Fruit fly (Drosophila melanogaster) whole organism, embryonic: ENCODE data around the gene CG43251.

Experiments
- B-H1 ChIP-seq: fragments of 200-800 bp; sonication (Bioruptor generic); IDR thresholded peaks from 3 replicates; pipeline ENCODE4 v1.3.6; 2022; ENCODE audit warnings: missing biosample characterization, missing genetic modification characterization
- CG10267 ChIP-seq: fragments of 200-800 bp; sonication (Bioruptor generic); optimal IDR thresholded peaks from 2 replicates; lab custom pipeline; 2018; ENCODE audit warnings: missing biosample characterization, mild to moderate bottlenecking, missing genetic modification characterization, moderate library complexity
- CG14014 ChIP-seq: fragments of 200-800 bp; sonication (Bioruptor generic); IDR thresholded peaks from 2 replicates; pipeline ENCODE4 v1.3.6; 2022; ENCODE audit warnings: missing biosample characterization, missing genetic modification characterization
- CG14860 ChIP-seq: fragments of 200-800 bp; sonication (Bioruptor generic); IDR thresholded peaks from 3 replicates; pipeline ENCODE4 v1.3.6; 2022; ENCODE audit warnings: missing biosample characterization, missing genetic modification characterization; ENCODE audit not compliant: partially characterized antibody
- CG15696 ChIP-seq: fragments of 200-800 bp; sonication (Bioruptor generic); optimal IDR thresholded peaks from 2 replicates; lab custom pipeline; 2019; ENCODE audit warnings: missing biosample characterization, mild to moderate bottlenecking, missing genetic modification characterization, moderate library complexity
- CG1602 ChIP-seq: fragments of 200-800 bp; sonication (Bioruptor generic); optimal IDR thresholded peaks from 3 replicates; lab custom pipeline; 2016; ENCODE audit warnings: missing biosample characterization, missing genetic modification characterization
- CG1647 ChIP-seq: fragments of 200-800 bp; sonication (Bioruptor generic); optimal IDR thresholded peaks from 3 replicates; lab custom pipeline; 2016; ENCODE audit warnings: missing biosample characterization, missing genetic modification characterization
- CG16779 ChIP-seq: fragments of 200-800 bp; sonication (Bioruptor generic); IDR thresholded peaks from 2 replicates; pipeline ENCODE4 v1.3.6; 2022; ENCODE audit warnings: missing biosample characterization, missing genetic modification characterization
- CG18764 ChIP-seq: fragments of 200-800 bp; sonication (Bioruptor generic); optimal IDR thresholded peaks from 3 replicates; lab custom pipeline; 2016; ENCODE audit warnings: missing biosample characterization, missing genetic modification characterization
- CG30020 ChIP-seq: fragments of 200-800 bp; optimal IDR thresholded peaks from 2 replicates; lab custom pipeline; 2019; ENCODE audit warnings: missing biosample characterization, mild to moderate bottlenecking, missing genetic modification characterization, moderate library complexity
- CG4730 ChIP-seq: fragments of 200-800 bp; sonication (Bioruptor generic); IDR thresholded peaks from 2 replicates; pipeline ENCODE4 v1.3.6; 2022; ENCODE audit warnings: missing biosample characterization, missing genetic modification characterization
- CG5953 ChIP-seq: fragments of 200-800 bp; sonication (Bioruptor generic); IDR thresholded peaks from 2 replicates; pipeline ENCODE4 v1.3.6; 2022; ENCODE audit warnings: missing biosample characterization, missing genetic modification characterization
- CG6175 ChIP-seq: fragments of 200-800 bp; sonication (Bioruptor generic); IDR thresholded peaks from 3 replicates; pipeline ENCODE4 v1.3.6; 2022; ENCODE audit warnings: missing biosample characterization, missing genetic modification characterization
- CG9727 ChIP-seq: fragments of 200-800 bp; sonication (Bioruptor generic); optimal IDR thresholded peaks from 3 replicates; lab custom pipeline; 2017; ENCODE audit warnings: missing biosample characterization, mild to moderate bottlenecking, missing genetic modification characterization
- CG9817 ChIP-seq: fragments of 200-800 bp; sonication (Bioruptor generic); optimal IDR thresholded peaks from 2 replicates; lab custom pipeline; 2018; ENCODE audit warnings: missing biosample characterization, mild to moderate bottlenecking, missing genetic modification characterization, moderate library complexity
- Dbx ChIP-seq: fragments of 200-800 bp; sonication (Bioruptor generic); IDR thresholded peaks from 3 replicates; pipeline ENCODE4 v1.3.6; 2022; ENCODE audit warnings: missing biosample characterization, missing genetic modification characterization
- Ets65A ChIP-seq: fragments of 200-800 bp; sonication (Bioruptor generic); peaks from one replicate; lab custom pipeline; 2016; ENCODE audit warnings: missing biosample characterization, missing genetic modification characterization
- Fer1 ChIP-seq: fragments of 200-800 bp; sonication (Bioruptor generic); optimal IDR thresholded peaks from 2 replicates; lab custom pipeline; 2017; ENCODE audit warnings: missing biosample characterization, mild to moderate bottlenecking, missing genetic modification characterization
- Fer3 ChIP-seq: fragments of 200-800 bp; sonication (Bioruptor generic); optimal IDR thresholded peaks from 2 replicates; lab custom pipeline; 2018; ENCODE audit warnings: missing biosample characterization, mild to moderate bottlenecking, missing genetic modification characterization, moderate library complexity
- HLH4C ChIP-seq: fragments of 200-800 bp; sonication (Bioruptor generic); IDR thresholded peaks from 3 replicates; pipeline ENCODE4 v1.3.6; 2022; ENCODE audit warnings: missing biosample characterization, missing genetic modification characterization; ENCODE audit not compliant: partially characterized antibody
- Hsf ChIP-seq: fragments of 200-800 bp; sonication (Bioruptor generic); optimal IDR thresholded peaks from 3 replicates; lab custom pipeline; 2016; ENCODE audit warnings: missing biosample characterization, missing genetic modification characterization
- Jarid2 ChIP-seq: fragments of 200-800 bp; sonication (Bioruptor generic); optimal IDR thresholded peaks from 3 replicates; lab custom pipeline; 2017; ENCODE audit warnings: mild to moderate bottlenecking, missing biosample characterization, missing genetic modification reagents, missing genetic modification characterization
- MTF-1 ChIP-seq: fragments of 200-800 bp; sonication (Bioruptor generic); optimal IDR thresholded peaks from 2 replicates; lab custom pipeline; 2018; ENCODE audit warnings: missing biosample characterization, mild to moderate bottlenecking, missing genetic modification characterization, borderline replicate concordance
- Med ChIP-seq: fragments of 200-800 bp; sonication (Bioruptor generic); peaks from one replicate; lab custom pipeline; 2016; ENCODE audit warnings: missing biosample characterization, missing genetic modification characterization, mild to moderate bottlenecking, inconsistent platforms, moderate library complexity
- NK7.1 ChIP-seq: fragments of 200-800 bp; sonication (Bioruptor generic); optimal IDR thresholded peaks from 3 replicates; lab custom pipeline; 2016; ENCODE audit warnings: missing biosample characterization, missing genetic modification characterization
- Nf-YB ChIP-seq: fragments of 200-800 bp; sonication (Bioruptor generic); optimal IDR thresholded peaks from 3 replicates; lab custom pipeline; 2019; ENCODE audit warnings: missing biosample characterization, mild to moderate bottlenecking, missing genetic modification characterization, moderate library complexity
- Nf-YC ChIP-seq: fragments of 200-800 bp; optimal IDR thresholded peaks from 3 replicates; lab custom pipeline; 2019; ENCODE audit warnings: missing biosample characterization, mild to moderate bottlenecking, missing genetic modification characterization, moderate library complexity
- Six4 ChIP-seq: fragments of 200-800 bp; sonication (Bioruptor generic); optimal IDR thresholded peaks from 2 replicates; lab custom pipeline; 2016; ENCODE audit warnings: missing biosample characterization, missing genetic modification characterization
- caup ChIP-seq: fragments of 200-800 bp; sonication (Bioruptor generic); optimal IDR thresholded peaks from 3 replicates; lab custom pipeline; 2017; ENCODE audit warnings: missing biosample characterization, mild to moderate bottlenecking, missing genetic modification characterization, moderate library complexity; ENCODE audit not compliant: severe bottlenecking
- danr ChIP-seq: fragments of 200-800 bp; sonication (Bioruptor generic); IDR thresholded peaks from 2 replicates; pipeline ENCODE4 v1.3.6; 2022; ENCODE audit warnings: missing biosample characterization, missing genetic modification characterization
- eve ChIP-seq, 2 experiments: fragments of >200 bp; optimal IDR thresholded peaks; 2 replicates each; lab custom pipeline; 2017; ENCODE audit warnings: missing biosample characterization in 2 of 2, missing genetic modification characterization in 2 of 2
- jigr1 ChIP-seq: fragments of 200-800 bp; sonication (Bioruptor generic); IDR thresholded peaks from 3 replicates; pipeline ENCODE4 v1.3.6; 2022; ENCODE audit warnings: missing biosample characterization, missing genetic modification characterization
- nerfin-1 ChIP-seq: fragments of 200-800 bp; sonication (Bioruptor generic); optimal IDR thresholded peaks from 3 replicates; lab custom pipeline; 2019; ENCODE audit warnings: missing biosample characterization, mild to moderate bottlenecking, missing genetic modification characterization, moderate library complexity
- onecut ChIP-seq: fragments of 200-800 bp; sonication (Bioruptor generic); IDR thresholded peaks from 2 replicates; pipeline ENCODE4 v1.3.6; 2022; ENCODE audit warnings: missing biosample characterization, missing genetic modification characterization
- p53 ChIP-seq: fragments of 200-800 bp; sonication (Bioruptor generic); optimal IDR thresholded peaks from 2 replicates; lab custom pipeline; 2016; ENCODE audit warnings: missing biosample characterization, missing genetic modification characterization
- pan ChIP-seq, 4 experiments: fragments of >200 bp in 3 of 4; fragments of 200-800 bp in 1 of 4; sonication (Bioruptor generic) in 1 of 4; optimal IDR thresholded peaks in 3 of 4; IDR thresholded peaks in 1 of 4; 2 replicates each; pipeline versions ENCODE4 v1.3.6 to Lab custom; 2017 to 2022; ENCODE audit warnings: missing biosample characterization in 2 of 4, missing genetic modification characterization in 2 of 4, mixed read lengths in 1 of 4
- pfk ChIP-seq: fragments of 200-800 bp; sonication (Bioruptor generic); optimal IDR thresholded peaks from 2 replicates; lab custom pipeline; 2018; ENCODE audit warnings: missing biosample characterization, mild to moderate bottlenecking, missing genetic modification characterization, moderate library complexity
- pros ChIP-seq: fragments of 200-800 bp; sonication (Bioruptor generic); optimal IDR thresholded peaks from 3 replicates; lab custom pipeline; 2019; ENCODE audit warnings: missing biosample characterization, mild to moderate bottlenecking, missing genetic modification characterization, moderate library complexity
- sens ChIP-seq: fragments of 200-800 bp; sonication (Bioruptor generic); peaks from one replicate; lab custom pipeline; 2016; ENCODE audit warnings: missing biosample characterization, missing genetic modification characterization
- seq ChIP-seq: fragments of 200-800 bp; sonication (Bioruptor generic); IDR thresholded peaks from 2 replicates; pipeline ENCODE4 v1.3.6; 2022; ENCODE audit warnings: missing biosample characterization, missing genetic modification characterization
- unc-4 ChIP-seq: fragments of 200-800 bp; sonication (Bioruptor generic); IDR thresholded peaks from 2 replicates; pipeline ENCODE4 v1.3.6; 2022; ENCODE audit warnings: missing biosample characterization, missing genetic modification characterization; ENCODE audit not compliant: partially characterized antibody
- wek ChIP-seq: fragments of 200-800 bp; sonication (Bioruptor generic); optimal IDR thresholded peaks from 3 replicates; lab custom pipeline; 2018; ENCODE audit warnings: missing biosample characterization, mild to moderate bottlenecking, missing genetic modification characterization, moderate library complexity
- zen2 ChIP-seq: fragments of 200-800 bp; sonication (Bioruptor generic); IDR thresholded peaks from 3 replicates; pipeline ENCODE4 v1.3.6; 2022; ENCODE audit warnings: missing biosample characterization, missing genetic modification characterization; ENCODE audit not compliant: partially characterized antibody
- zf30C ChIP-seq: fragments of 200-800 bp; sonication (Bioruptor generic); optimal IDR thresholded peaks from 3 replicates; lab custom pipeline; 2018; ENCODE audit warnings: missing biosample characterization, mild to moderate bottlenecking, missing genetic modification characterization

The CG43251 gene

DNA sequence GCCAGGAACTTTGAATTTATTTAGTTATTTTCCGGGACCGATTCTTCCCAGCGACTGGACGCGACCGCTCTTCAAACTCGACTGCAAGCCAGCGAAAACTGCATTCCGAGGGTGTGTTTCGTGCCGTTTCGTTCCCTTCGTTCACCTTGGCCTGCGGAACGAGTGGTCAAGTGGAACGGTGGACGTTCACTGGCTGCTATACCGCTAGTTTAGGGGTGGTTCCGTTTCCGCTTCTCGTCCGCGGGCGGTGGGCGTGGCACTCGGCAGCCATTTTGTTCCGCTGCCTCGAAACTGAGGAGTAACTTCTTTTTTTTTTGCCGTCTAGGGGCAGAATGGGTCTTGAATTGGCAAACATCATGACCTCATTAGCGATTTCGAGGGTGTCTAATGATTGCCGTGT is 34.0 kb downstream of the CG43251 start, which contains the start of gene Six4 (continued):
- TF ChIP-seq unc-4 (GFP tag; lab: Robert Waterston, UW) (no peak), nerfin-1 (tag; lab: Kevin White, UChicago) (peak; percentile 82), CG30020 (tag; lab: Kevin White, UChicago) (peak; percentile 8), Fer3 (no peak), CG9727 (peak; percentile 17), CG14860 (GFP tag; lab: Robert Waterston, UW) (no peak), wek (GFP tag; lab: Kevin White, UChicago) (peak; percentile 53), CG1647 (GFP tag; lab: Kevin White, UChicago) (no peak), NK7.1 (GFP tag; lab: Kevin White, UChicago) (no peak), onecut (GFP tag; lab: Robert Waterston, UW) (0 out of 2 replicates have a peak, but pooled peaks have one; percentile 20), pros (GFP tag; lab: Kevin White, UChicago) (peak; percentile 26), CG9817 (no peak), eve (GFP tag; optimal IDR thresholded peaks at IDR 0.05; lab: Kevin White, UChicago) (no peak)

DNA sequence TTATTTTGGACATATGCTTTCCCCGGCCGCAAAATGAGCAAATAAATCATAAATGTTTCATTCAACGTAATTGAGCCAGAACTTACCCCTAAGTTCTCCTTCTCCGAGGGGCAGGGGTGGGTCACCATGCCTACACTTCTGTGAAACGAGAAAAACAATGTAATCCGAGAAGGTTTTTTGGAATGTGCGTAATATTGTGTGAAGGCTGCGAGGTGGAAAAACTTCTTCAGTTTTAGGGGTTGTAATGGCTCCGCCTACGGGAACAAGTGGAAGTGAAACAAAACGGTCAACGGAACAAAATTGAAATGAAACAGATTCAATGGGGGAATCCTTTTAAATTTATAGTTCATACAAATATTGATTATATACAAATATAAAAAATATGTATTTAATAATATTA is 38.1 kb downstream of the CG43251 start:
- TF ChIP-seq Nf-YC (tag; lab: Kevin White, UChicago) (peak; percentile 91), Six4 (GFP tag; lab: Kevin White, UChicago) (peak; percentile 39), CG1602 (GFP tag; lab: Kevin White, UChicago) (no peak), Nf-YB (peak; percentile 86), p53 (GFP tag; lab: Kevin White, UChicago) (no peak), pros (GFP tag; lab: Kevin White, UChicago) (peak; percentile 70), CG16779 (no peak), nerfin-1 (tag; lab: Kevin White, UChicago) (peak; percentile 28), zf30C (GFP tag; lab: Kevin White, UChicago) (peak; percentile 12), Hsf (GFP tag; lab: Kevin White, UChicago) (no peak), pfk (GFP tag; lab: Kevin White, UChicago) (peak; percentile 98), seq (GFP tag; lab: Robert Waterston, UW) (peak; percentile 68; the same call in 1 of the 2 replicates), Fer1 (GFP tag; lab: Kevin White, UChicago) (no peak), CG18764 (GFP tag; lab: Kevin White, UChicago) (no peak), CG14014 (GFP tag; lab: Robert Waterston, UW) (no peak), Jarid2 (peak; percentile 3)

DNA sequence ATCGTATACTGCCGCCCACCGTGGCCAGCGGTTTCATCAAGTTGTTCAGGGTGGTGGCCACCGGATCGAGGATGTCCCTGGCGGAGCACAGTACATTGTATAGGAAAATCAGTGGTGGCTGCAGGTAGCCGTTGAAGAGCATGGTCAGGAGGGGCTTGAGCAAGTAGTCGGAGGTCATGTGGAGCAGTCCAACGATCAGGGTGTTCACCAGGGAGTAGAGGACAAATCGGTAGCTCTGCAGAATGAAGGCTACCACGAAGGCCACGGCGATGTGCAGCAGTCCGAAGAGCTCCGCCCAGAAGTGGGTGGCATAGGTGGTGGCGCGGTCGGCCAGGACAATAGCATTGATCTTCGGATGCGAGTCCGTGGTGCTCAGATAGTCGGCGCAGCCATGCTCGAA is 38.7 kb downstream of the CG43251 start:
- TF ChIP-seq zen2 (GFP tag; lab: Robert Waterston, UW) (no peak), jigr1 (GFP tag; lab: Robert Waterston, UW) (no peak), CG10267 (tag; lab: Kevin White, UChicago) (no peak), CG15696 (tag; lab: Kevin White, UChicago) (no peak), Nf-YB (no peak), CG6175 (GFP tag; lab: Robert Waterston, UW) (0 out of 3 replicates have a peak, but pooled peaks have one; percentile 20), caup (GFP tag; lab: Kevin White, UChicago) (no peak), HLH4C (GFP tag; lab: Robert Waterston, UW) (no peak), CG5953 (0 out of 2 replicates have a peak, but pooled peaks have one; percentile 11), Dbx (GFP tag; lab: Robert Waterston, UW) (0 out of 3 replicates have a peak, but pooled peaks have one; percentile 13), MTF-1 (no peak), danr (no peak), Med (GFP tag; lab: Kevin White, UChicago) (peak; percentile 44), CG4730 (no peak), Ets65A (peak; percentile 93), B-H1 (no peak), sens (GFP tag; lab: Kevin White, UChicago) (peak; percentile 11), pan (optimal IDR thresholded peaks at IDR 0.05; lab: Kevin White, UChicago) (no peak), pan (GFP tag; optimal IDR thresholded peaks at IDR 0.05 in 1 of 2, IDR thresholded peaks at IDR 0.05 in 1 of 2) (no peak)
- TF ChIP-seq, all 482 proteins: peak for 6
